Fruit fly (Drosophila melanogaster) whole organism, embryonic: ENCODE data around the gene Ts.
A peak's percentile ranks its signal among the peaks of the same experiment; 100 is the strongest.

Experiments
- B-H1 ChIP-seq: fragments of 200-800 bp; sonication (Bioruptor generic); IDR thresholded peaks from 3 replicates; pipeline ENCODE4 v1.3.6; 2022; ENCODE audit warnings: missing biosample characterization, missing genetic modification characterization
- BEAF-32 ChIP-seq: fragments of 200-800 bp; sonication (Bioruptor generic); optimal IDR thresholded peaks from 3 replicates; lab custom pipeline; 2017; ENCODE audit warnings: missing biosample characterization, missing genetic modification characterization, mild to moderate bottlenecking, moderate library complexity, missing genetic modification reagents
- CG11695 ChIP-seq: fragments of 200-800 bp; sonication (Bioruptor generic); IDR thresholded peaks from 3 replicates; pipeline ENCODE4 v1.3.6; 2022; ENCODE audit warnings: missing biosample characterization, missing genetic modification characterization
- CG11696 ChIP-seq: fragments of 200-800 bp; sonication (Bioruptor generic); IDR thresholded peaks from 2 replicates; pipeline ENCODE4 v1.3.6; 2022; ENCODE audit warnings: missing biosample characterization, missing genetic modification characterization
- CG1233 ChIP-seq: fragments of 200-800 bp; sonication (Bioruptor generic); optimal IDR thresholded peaks from 4 replicates; lab custom pipeline; 2018; ENCODE audit warnings: missing biosample characterization, mild to moderate bottlenecking, missing genetic modification characterization
- CG13424 ChIP-seq: fragments of 200-800 bp; sonication (Bioruptor generic); optimal IDR thresholded peaks from 2 replicates; lab custom pipeline; 2019; ENCODE audit warnings: missing biosample characterization, mild to moderate bottlenecking, missing genetic modification characterization, moderate library complexity
- CG14965 ChIP-seq: fragments of 200-800 bp; sonication (Bioruptor generic); optimal IDR thresholded peaks from 2 replicates; lab custom pipeline; 2016; ENCODE audit warnings: missing biosample characterization, missing genetic modification characterization, borderline replicate concordance
- CG15011 ChIP-seq: fragments of 200-800 bp; sonication (Bioruptor generic); optimal IDR thresholded peaks from 3 replicates; lab custom pipeline; 2018; ENCODE audit warnings: missing biosample characterization, mild to moderate bottlenecking, missing genetic modification characterization
- CG15514 ChIP-seq: fragments of 200-800 bp; sonication (Bioruptor generic); optimal IDR thresholded peaks from 3 replicates; lab custom pipeline; 2017; ENCODE audit warnings: missing biosample characterization, missing genetic modification characterization, mild to moderate bottlenecking, moderate library complexity, missing genetic modification reagents
- CG16813 ChIP-seq: fragments of 200-800 bp; sonication (Bioruptor generic); IDR thresholded peaks from 3 replicates; pipeline ENCODE4 v1.3.6; 2022; ENCODE audit warnings: missing biosample characterization, missing genetic modification characterization; ENCODE audit not compliant: partially characterized antibody
- CG17328 ChIP-seq: fragments of 200-800 bp; sonication (Bioruptor generic); IDR thresholded peaks from 2 replicates; pipeline ENCODE4 v1.3.6; 2022; ENCODE audit warnings: missing biosample characterization, missing genetic modification characterization
- CG2120 ChIP-seq: fragments of 200-800 bp; sonication (Bioruptor generic); optimal IDR thresholded peaks from 3 replicates; lab custom pipeline; 2016; ENCODE audit warnings: missing biosample characterization, missing genetic modification characterization
- CG2889 ChIP-seq: fragments of 200-800 bp; sonication (Bioruptor generic); IDR thresholded peaks from 3 replicates; pipeline ENCODE4 v1.3.6; 2022; ENCODE audit warnings: missing biosample characterization, missing genetic modification characterization
- CG32532 ChIP-seq: fragments of 200-800 bp; sonication (Bioruptor generic); IDR thresholded peaks from 2 replicates; pipeline ENCODE4 v1.3.6; 2022; ENCODE audit warnings: missing biosample characterization, missing genetic modification characterization
- CG32772 ChIP-seq: fragments of 200-800 bp; sonication (Bioruptor generic); IDR thresholded peaks from 2 replicates; pipeline ENCODE4 v1.3.6; 2022; ENCODE audit warnings: missing biosample characterization, missing genetic modification characterization
- CG3407 ChIP-seq: fragments of 200-800 bp; sonication (Bioruptor generic); optimal IDR thresholded peaks from 2 replicates; lab custom pipeline; 2018; ENCODE audit warnings: missing biosample characterization, mild to moderate bottlenecking, missing genetic modification characterization
- CG6654 ChIP-seq: fragments of 200-800 bp; sonication (Bioruptor generic); optimal IDR thresholded peaks from 2 replicates; lab custom pipeline; 2017; ENCODE audit warnings: missing biosample characterization, mild to moderate bottlenecking, missing genetic modification characterization
- CG6854 ChIP-seq: fragments of 200-800 bp; sonication (Bioruptor generic); optimal IDR thresholded peaks from 3 replicates; lab custom pipeline; 2017; ENCODE audit warnings: missing biosample characterization, mild to moderate bottlenecking, missing genetic modification characterization
- D19A ChIP-seq: fragments of 200-800 bp; optimal IDR thresholded peaks from 3 replicates; lab custom pipeline; 2019; ENCODE audit warnings: missing biosample characterization, mild to moderate bottlenecking, missing genetic modification characterization, moderate library complexity
- D19B ChIP-seq: fragments of 200-800 bp; sonication (Bioruptor generic); optimal IDR thresholded peaks from 2 replicates; lab custom pipeline; 2017; ENCODE audit warnings: missing biosample characterization, mild to moderate bottlenecking, missing genetic modification characterization
- HLH4C ChIP-seq: fragments of 200-800 bp; sonication (Bioruptor generic); IDR thresholded peaks from 3 replicates; pipeline ENCODE4 v1.3.6; 2022; ENCODE audit warnings: missing biosample characterization, missing genetic modification characterization; ENCODE audit not compliant: partially characterized antibody
- Hr3 ChIP-seq: fragments of 200-800 bp; sonication (Bioruptor generic); optimal IDR thresholded peaks from 3 replicates; lab custom pipeline; 2016; ENCODE audit warnings: missing biosample characterization, missing genetic modification characterization
- Hr51 ChIP-seq, 2 experiments: fragments of 200-800 bp; sonication (Bioruptor generic); optimal IDR thresholded peaks; 2 replicates in 1 of 2; 3 replicates in 1 of 2; lab custom pipeline; 2016 to 2018; ENCODE audit warnings: missing biosample characterization in 2 of 2, missing genetic modification characterization in 2 of 2, mild to moderate bottlenecking in 1 of 2, moderate library complexity in 1 of 2
- Hsf ChIP-seq: fragments of 200-800 bp; sonication (Bioruptor generic); optimal IDR thresholded peaks from 3 replicates; lab custom pipeline; 2016; ENCODE audit warnings: missing biosample characterization, missing genetic modification characterization
- Lpt ChIP-seq: fragments of >200 bp; optimal IDR thresholded peaks from 2 replicates; lab custom pipeline; 2018; ENCODE audit warnings: missing biosample characterization, missing genetic modification characterization
- Med ChIP-seq: fragments of 200-800 bp; sonication (Bioruptor generic); peaks from one replicate; lab custom pipeline; 2016; ENCODE audit warnings: missing biosample characterization, missing genetic modification characterization, mild to moderate bottlenecking, inconsistent platforms, moderate library complexity
- Mrtf ChIP-seq: fragments of 200-800 bp; sonication (Bioruptor generic); IDR thresholded peaks from 3 replicates; pipeline ENCODE4 v1.3.6; 2022; ENCODE audit warnings: missing biosample characterization, missing genetic modification characterization
- Rfx ChIP-seq: fragments of 200-800 bp; sonication (Bioruptor generic); IDR thresholded peaks from 2 replicates; pipeline ENCODE4 v1.3.6; 2022; ENCODE audit warnings: missing biosample characterization, missing genetic modification characterization
- Scr ChIP-seq: fragments of 200-800 bp; sonication (Bioruptor generic); IDR thresholded peaks from 2 replicates; pipeline ENCODE4 v1.3.6; 2022; ENCODE audit warnings: missing biosample characterization, missing genetic modification characterization; ENCODE audit not compliant: partially characterized antibody
- Tbp ChIP-seq: fragments of >200 bp; optimal IDR thresholded peaks from 2 replicates; lab custom pipeline; 2018; ENCODE audit warnings: missing biosample characterization, missing genetic modification characterization
- cad ChIP-seq: fragments of >200 bp; optimal IDR thresholded peaks from 2 replicates; lab custom pipeline; 2017; ENCODE audit warnings: missing biosample characterization, missing genetic modification characterization
- caup ChIP-seq: fragments of 200-800 bp; sonication (Bioruptor generic); optimal IDR thresholded peaks from 3 replicates; lab custom pipeline; 2017; ENCODE audit warnings: missing biosample characterization, mild to moderate bottlenecking, missing genetic modification characterization, moderate library complexity; ENCODE audit not compliant: severe bottlenecking
- chn ChIP-seq: fragments of 200-800 bp; sonication (Bioruptor generic); optimal IDR thresholded peaks from 2 replicates; lab custom pipeline; 2016; ENCODE audit warnings: missing biosample characterization, missing genetic modification characterization
- dysf ChIP-seq: fragments of 200-800 bp; sonication (Bioruptor generic); IDR thresholded peaks from 3 replicates; pipeline ENCODE4 v1.3.6; 2022; ENCODE audit warnings: missing biosample characterization, missing genetic modification characterization
- ken ChIP-seq: fragments of 200-800 bp; sonication (Bioruptor generic); IDR thresholded peaks from 3 replicates; pipeline ENCODE4 v1.3.6; 2022; ENCODE audit warnings: missing biosample characterization, missing genetic modification characterization
- knrl ChIP-seq: fragments of 200-800 bp; sonication (Bioruptor generic); IDR thresholded peaks from 3 replicates; pipeline ENCODE4 v1.3.6; 2022; ENCODE audit warnings: missing biosample characterization, missing genetic modification characterization; ENCODE audit not compliant: partially characterized antibody
- lab ChIP-seq: fragments of 200-800 bp; sonication (Bioruptor generic); optimal IDR thresholded peaks from 3 replicates; lab custom pipeline; 2017; ENCODE audit warnings: missing biosample characterization, missing genetic modification characterization, mild to moderate bottlenecking, moderate library complexity, missing genetic modification reagents
- mld ChIP-seq: fragments of 200-800 bp; sonication (Bioruptor generic); IDR thresholded peaks from 3 replicates; pipeline ENCODE4 v1.3.6; 2022; ENCODE audit warnings: missing biosample characterization, missing genetic modification characterization; ENCODE audit not compliant: partially characterized antibody
- phol ChIP-seq: fragments of 200-800 bp; sonication (Bioruptor generic); optimal IDR thresholded peaks from 3 replicates; lab custom pipeline; 2018; ENCODE audit warnings: missing biosample characterization, mild to moderate bottlenecking, missing genetic modification characterization, moderate library complexity
- repo ChIP-seq: fragments of 200-800 bp; sonication (Bioruptor generic); optimal IDR thresholded peaks from 2 replicates; lab custom pipeline; 2016; ENCODE audit warnings: missing biosample characterization, missing genetic modification characterization
- sens ChIP-seq: fragments of 200-800 bp; sonication (Bioruptor generic); peaks from one replicate; lab custom pipeline; 2016; ENCODE audit warnings: missing biosample characterization, missing genetic modification characterization
- slbo ChIP-seq: fragments of 200-800 bp; sonication (Bioruptor generic); IDR thresholded peaks from 2 replicates; pipeline ENCODE4 v1.3.6; 2022; ENCODE audit warnings: missing biosample characterization, missing genetic modification characterization
- stwl ChIP-seq: fragments of 200-800 bp; sonication (Bioruptor generic); optimal IDR thresholded peaks from 3 replicates; lab custom pipeline; 2018; ENCODE audit warnings: missing biosample characterization, mild to moderate bottlenecking, missing genetic modification characterization, moderate library complexity
- tap ChIP-seq: fragments of 200-800 bp; optimal IDR thresholded peaks from 3 replicates; lab custom pipeline; 2019; ENCODE audit warnings: missing biosample characterization, mild to moderate bottlenecking, missing genetic modification characterization, moderate library complexity
- tio ChIP-seq: fragments of 200-800 bp; sonication (Bioruptor generic); optimal IDR thresholded peaks from 2 replicates; lab custom pipeline; 2017; ENCODE audit warnings: missing biosample characterization, missing genetic modification characterization, inconsistent platforms
- twi ChIP-seq: fragments of 200-800 bp; optimal IDR thresholded peaks from 2 replicates; lab custom pipeline; 2019; ENCODE audit warnings: missing biosample characterization, mild to moderate bottlenecking, missing genetic modification characterization, moderate library complexity
- yki ChIP-seq: fragments of >200 bp; optimal IDR thresholded peaks from 3 replicates; lab custom pipeline; 2018

The Ts gene

dm6 chr2L:2945438-2946220 lies 23.8 kb downstream of the Ts start:
- TF ChIP-seq CG15011 (GFP tag; lab: Kevin White, UChicago) (no peak), sens (peak; percentile 52), Tbp (GFP tag; lab: Kevin White, UChicago) (peak; percentile 73), CG6854 (GFP tag; lab: Kevin White, UChicago) (no peak), Hr3 (no peak), CG6654 (GFP tag; lab: Kevin White, UChicago) (peak; percentile 98), stwl (tag; lab: Kevin White, UChicago) (peak; percentile 6), CG11696 (GFP tag; lab: Robert Waterston, UW) (peak; percentile 89), cad (peak; percentile 95), BEAF-32 (GFP tag; lab: Kevin White, UChicago) (no peak), yki (lab: Kevin White, UChicago) (no peak), CG16813 (GFP tag; lab: Robert Waterston, UW) (0 out of 3 replicates have a peak, but pooled peaks have one; percentile 25), knrl (GFP tag; lab: Robert Waterston, UW) (peak; percentile 40; the same call in 1 of the 3 replicates), Scr (GFP tag; lab: Robert Waterston, UW) (0 out of 2 replicates have a peak, but pooled peaks have one; percentile 14)

DNA sequence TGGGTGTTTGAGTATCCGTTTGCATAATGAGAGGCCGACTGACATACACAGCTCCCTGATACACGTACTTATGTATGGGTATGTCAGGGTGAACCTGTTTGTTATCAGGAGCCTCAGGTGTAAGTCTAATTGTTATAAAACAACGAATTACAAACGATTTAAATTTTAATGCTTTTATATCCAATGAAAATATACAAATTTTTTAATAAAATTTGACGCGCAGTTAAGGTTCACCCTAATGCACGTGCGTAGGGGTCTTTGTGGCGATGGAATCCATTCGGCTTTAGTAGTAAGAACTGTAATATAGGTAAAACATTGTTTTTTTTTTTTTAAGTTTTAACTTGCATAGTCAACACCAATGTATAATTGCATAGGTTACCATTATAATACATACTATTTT lies 24.9 kb downstream of the Ts start:
- TF ChIP-seq slbo (GFP tag; lab: Robert Waterston, UW): peak; percentile 45; the same call in 1 of the 2 replicates
- peak; percentile 9 for TF ChIP-seq Hsf (GFP tag; lab: Kevin White, UChicago)
- TF ChIP-seq twi: no peak
- peak; percentile 6 for TF ChIP-seq caup (GFP tag; lab: Kevin White, UChicago)
- TF ChIP-seq CG14965: no peak
- TF ChIP-seq lab (GFP tag; lab: Kevin White, UChicago): peak; percentile 74
- TF ChIP-seq sens: peak; percentile 78
- no peak for TF ChIP-seq CG1233 (GFP tag; lab: Kevin White, UChicago)
- TF ChIP-seq mld (GFP tag; lab: Robert Waterston, UW): no peak
- no peak for TF ChIP-seq repo
- TF ChIP-seq dysf (GFP tag; lab: Robert Waterston, UW): peak; percentile 46; the same call in 2 of the 3 replicates
- peak; percentile 9 for TF ChIP-seq phol
- TF ChIP-seq CG17328: 0 out of 2 replicates have a peak, but pooled peaks have one; percentile 5
- no peak for TF ChIP-seq CG3407 (GFP tag; lab: Kevin White, UChicago)
- peak; percentile 3 for TF ChIP-seq CG13424 (tag; lab: Kevin White, UChicago)
- 0 out of 3 replicates have a peak, but pooled peaks have one; percentile 17 for TF ChIP-seq CG11695
- TF ChIP-seq Med (GFP tag; lab: Kevin White, UChicago): peak; percentile 82
- peak; percentile 47; the same call in 1 of the 2 replicates for TF ChIP-seq CG32532 (GFP tag; lab: Robert Waterston, UW)
- no peak for TF ChIP-seq Mrtf (GFP tag; lab: Robert Waterston, UW)
- peak in 1 of 2 experiments; percentile 23 for TF ChIP-seq Hr51 (GFP tag; optimal IDR thresholded peaks at IDR 0.05; lab: Kevin White, UChicago)
- TF ChIP-seq CG32772: 0 out of 2 replicates have a peak, but pooled peaks have one; percentile 14
- peak; percentile 19 for TF ChIP-seq CG15514
- TF ChIP-seq tap (tag; lab: Kevin White, UChicago): no peak
- no peak for TF ChIP-seq chn (GFP tag; lab: Kevin White, UChicago)
- no peak for TF ChIP-seq Lpt (GFP tag; lab: Kevin White, UChicago)
- TF ChIP-seq CG2889 (GFP tag; lab: Robert Waterston, UW): 0 out of 3 replicates have a peak, but pooled peaks have one; percentile 6
- TF ChIP-seq D19B (GFP tag; lab: Kevin White, UChicago): peak; percentile 33
- no peak for TF ChIP-seq B-H1 (GFP tag; lab: Robert Waterston, UW)
- no peak for TF ChIP-seq HLH4C
- TF ChIP-seq D19A (tag; lab: Kevin White, UChicago): peak; percentile 32
- TF ChIP-seq CG2120 (GFP tag; lab: Kevin White, UChicago): peak; percentile 46
- TF ChIP-seq ken (GFP tag; lab: Robert Waterston, UW): 0 out of 3 replicates have a peak, but pooled peaks have one; percentile 26
- TF ChIP-seq Rfx: 0 out of 2 replicates have a peak, but pooled peaks have one; percentile 18
- no peak for TF ChIP-seq tio
